Worm (Caenorhabditis elegans) whole organism, early embryonic: Measurements from ENCODE around the gene pho-7.

ENCODE experiments used
- ama-1 ChIP-seq: fragments of 150-350 bp; optimal IDR thresholded peaks from 2 replicates; lab custom pipeline; 2014
- hnd-1 ChIP-seq: sonication (generic microtip); optimal IDR thresholded peaks from 2 replicates; lab custom pipeline; 2016; ENCODE audit warnings: missing genetic modification characterization, missing compliant biosample characterization

- TF ChIP-seq hnd-1 (tag; lab: Kevin White, UChicago) = no peak
- no peak for TF ChIP-seq ama-1 (lab: Kevin White, UChicago)
Observed at ce11 chrX:10933308-10934014, 7.7 kb downstream of the pho-7 start.
